Fruit fly (Drosophila melanogaster): ENCODE measurements around the gene CG4511.

Gene CG4511

DNA sequence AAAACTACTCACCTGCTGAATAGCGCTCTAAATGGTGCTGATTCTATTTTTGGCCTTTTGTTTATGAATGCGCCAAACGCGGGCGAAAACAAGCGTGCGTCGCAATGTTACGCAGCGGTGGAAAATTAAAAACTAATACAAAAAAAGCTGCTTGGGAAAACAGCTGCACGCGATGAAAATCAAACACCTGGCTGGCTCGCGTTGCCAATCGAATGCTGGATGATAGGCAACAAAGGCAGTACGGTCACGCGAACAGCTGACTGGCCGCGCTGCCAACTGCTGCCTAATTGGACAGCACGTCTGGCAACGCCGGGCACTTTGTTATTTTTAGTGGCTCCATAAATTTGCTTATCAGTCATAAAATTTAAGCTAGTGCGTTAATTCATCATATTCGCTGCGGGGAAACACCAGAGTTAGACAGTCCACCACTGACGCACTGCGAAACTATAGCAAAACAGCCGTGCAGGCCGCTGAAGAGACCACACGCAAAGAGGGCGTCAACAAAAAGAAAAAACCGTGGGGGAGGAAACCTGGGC lies 14.2 kb downstream of the CG4511 start, which contains the start of the genes SelR and Tsp86D (continued):
- no peak for TF ChIP-seq CkIIα-i1 (GFP tag; IDR thresholded peaks at IDR 0.05)
- no peak for TF ChIP-seq CG10959 (GFP tag; IDR thresholded peaks at IDR 0.05)
- peak; percentile 5 for TF ChIP-seq CG31365 (tag; optimal IDR thresholded peaks at IDR 0.05)
- TF ChIP-seq dysf (GFP tag; IDR thresholded peaks at IDR 0.05) = no peak; the same call in 2 of the 3 replicates
- TF ChIP-seq bsh (GFP tag; optimal IDR thresholded peaks at IDR 0.05) = no peak
- no peak for TF ChIP-seq Six4 (GFP tag; optimal IDR thresholded peaks at IDR 0.05)
- peak; percentile 17 for TF ChIP-seq HHEX (GFP tag; optimal IDR thresholded peaks at IDR 0.05)
- TF ChIP-seq HLH3B (GFP tag; IDR thresholded peaks at IDR 0.05) = 0 out of 2 replicates have a peak, but pooled peaks have one; percentile 11
- no peak for TF ChIP-seq vfl (GFP tag; optimal IDR thresholded peaks at IDR 0.05)
- no peak for TF ChIP-seq lmd (GFP tag; IDR thresholded peaks at IDR 0.05)
- no peak for TF ChIP-seq chif (GFP tag; optimal IDR thresholded peaks at IDR 0.05)
- peak; percentile 70; the same call in 1 of the 3 replicates for TF ChIP-seq CG34422 (GFP tag; IDR thresholded peaks at IDR 0.05)
- peak; percentile 40; the same call in 2 of the 3 replicates for TF ChIP-seq Doc3 (GFP tag; IDR thresholded peaks at IDR 0.05; ENCODE audit: partially characterized antibody)
- TF ChIP-seq gcm (GFP tag; optimal IDR thresholded peaks at IDR 0.05) = peak; percentile 66
- TF ChIP-seq Dp (GFP tag; optimal IDR thresholded peaks at IDR 0.05) = peak; percentile 36
- TF ChIP-seq CG7987 (GFP tag; optimal IDR thresholded peaks at IDR 0.05) = peak; percentile 64
- TF ChIP-seq CG12942 (GFP tag; optimal IDR thresholded peaks at IDR 0.05) = no peak
- TF ChIP-seq Doc2 (GFP tag; IDR thresholded peaks at IDR 0.05) = no peak
- no peak for TF ChIP-seq CG17612 (GFP tag; IDR thresholded peaks at IDR 0.05)
- no peak for TF ChIP-seq CG4360 (GFP tag; IDR thresholded peaks at IDR 0.05)
- no peak for TF ChIP-seq CG15479 (GFP tag; optimal IDR thresholded peaks at IDR 0.05)
- no peak for TF ChIP-seq CG17385 (GFP tag; optimal IDR thresholded peaks at IDR 0.05)
- TF ChIP-seq Scr (GFP tag; IDR thresholded peaks at IDR 0.05; ENCODE audit: partially characterized antibody) = peak; percentile 68
- TF ChIP-seq Max (GFP tag; optimal IDR thresholded peaks at IDR 0.05) = peak; percentile 36
- TF ChIP-seq CG12236 (GFP tag; optimal IDR thresholded peaks at IDR 0.05) = no peak
- TF ChIP-seq BtbVII (GFP tag; optimal IDR thresholded peaks at IDR 0.05) = peak; percentile 67
- TF ChIP-seq Hr39 (optimal IDR thresholded peaks at IDR 0.05) = no peak
- no peak for TF ChIP-seq Dip3 (GFP tag; optimal IDR thresholded peaks at IDR 0.05)
- no peak for TF ChIP-seq sima (GFP tag; optimal IDR thresholded peaks at IDR 0.05)
- TF ChIP-seq gfzf (GFP tag; optimal IDR thresholded peaks at IDR 0.05) = peak; percentile 66
- peak; percentile 97 for TF ChIP-seq MBD-R2 (GFP tag; IDR thresholded peaks at IDR 0.05)
- no peak for TF ChIP-seq CG2120 (GFP tag; optimal IDR thresholded peaks at IDR 0.05)
- TF ChIP-seq aop (GFP tag; IDR thresholded peaks at IDR 0.05) = no peak
- no peak for TF ChIP-seq dmrt11E (tag; optimal IDR thresholded peaks at IDR 0.05)
- peak; percentile 51 for TF ChIP-seq repo (GFP tag; optimal IDR thresholded peaks at IDR 0.05)
- TF ChIP-seq CG16813 (GFP tag; IDR thresholded peaks at IDR 0.05; ENCODE audit: partially characterized antibody) = peak; percentile 53
- no peak for TF ChIP-seq CG30431 (GFP tag; optimal IDR thresholded peaks at IDR 0.05)
- TF ChIP-seq Mrtf (GFP tag; IDR thresholded peaks at IDR 0.05) = no peak
- TF ChIP-seq H15 (GFP tag; IDR thresholded peaks at IDR 0.05) = no peak
- TF ChIP-seq CG13123 (GFP tag; optimal IDR thresholded peaks at IDR 0.05) = no peak
- no peak for TF ChIP-seq sens-2 (GFP tag; IDR thresholded peaks at IDR 0.05)
- TF ChIP-seq E2f2 (GFP tag; IDR thresholded peaks at IDR 0.05) = peak; percentile 7; the same call in 1 of the 2 replicates
- TF ChIP-seq salm (tag; optimal IDR thresholded peaks at IDR 0.05) = peak; percentile 69
- peak; percentile 20 for TF ChIP-seq CoRest (tag; optimal IDR thresholded peaks at IDR 0.05)
- peak; percentile 36 for TF ChIP-seq Fer3 (tag; optimal IDR thresholded peaks at IDR 0.05)
- TF ChIP-seq Abd-B (GFP tag; optimal IDR thresholded peaks at IDR 0.05) = peak; percentile 80
- TF ChIP-seq CG6813 (GFP tag; optimal IDR thresholded peaks at IDR 0.05) = no peak
- no peak for TF ChIP-seq danr (GFP tag; IDR thresholded peaks at IDR 0.05)
- peak; percentile 24 for TF ChIP-seq CG10979 (tag; optimal IDR thresholded peaks at IDR 0.05)
- TF ChIP-seq CG4707 (GFP tag; optimal IDR thresholded peaks at IDR 0.05) = no peak
- no peak for TF ChIP-seq Taf1 (GFP tag; IDR thresholded peaks at IDR 0.05)

Measured in whole organism, embryonic.